Worm (Caenorhabditis elegans) whole organism, L2 larva: Measurements from ENCODE around the gene nlp-82.
A peak's percentile ranks its signal among the peaks of the same experiment; 100 is the strongest.

Source experiments
- C34F6.9 ChIP-seq: fragments of 150-350 bp; optimal IDR thresholded peaks from 2 replicates; lab custom pipeline; 2014; ENCODE audit warnings: missing biosample characterization, missing genetic modification characterization
- F13H6.1 ChIP-seq: sonication (generic microtip); optimal IDR thresholded peaks from 2 replicates; lab custom pipeline; 2016; ENCODE audit warnings: missing genetic modification characterization, missing compliant biosample characterization
- R02D3.7 ChIP-seq: fragments of 150-350 bp; optimal IDR thresholded peaks from 2 replicates; lab custom pipeline; 2014; ENCODE audit warnings: missing biosample characterization, missing genetic modification characterization
- Y55F3AM.14 ChIP-seq: fragments of 200-800 bp; sonication (Bioruptor generic); optimal IDR thresholded peaks from 2 replicates; lab custom pipeline; 2018; ENCODE audit warnings: mild to moderate bottlenecking, missing genetic modification characterization, missing compliant biosample characterization
- ZK546.5 ChIP-seq: sonication (generic microtip); optimal IDR thresholded peaks from 2 replicates; lab custom pipeline; 2017; ENCODE audit warnings: missing biosample characterization, missing genetic modification characterization
- alr-1 ChIP-seq: fragments of 150-350 bp; optimal IDR thresholded peaks from 2 replicates; lab custom pipeline; 2014; ENCODE audit warnings: missing biosample characterization, missing genetic modification characterization
- aly-2 ChIP-seq: fragments of 150-350 bp; optimal IDR thresholded peaks from 2 replicates; lab custom pipeline; 2014; ENCODE audit warnings: missing biosample characterization, missing genetic modification characterization
- ama-1 ChIP-seq: fragments of 150-350 bp; optimal IDR thresholded peaks from 2 replicates; lab custom pipeline; 2018; ENCODE audit warnings: inconsistent platforms
- blmp-1 ChIP-seq: sonication (generic microtip); optimal IDR thresholded peaks from 2 replicates; lab custom pipeline; 2017; ENCODE audit warnings: missing genetic modification characterization, mild to moderate bottlenecking, missing compliant biosample characterization, antibody characterized with exemption, moderate library complexity; ENCODE audit not compliant: insufficient read depth
- ceh-16 ChIP-seq: fragments of 150-350 bp; optimal IDR thresholded peaks from 2 replicates; lab custom pipeline; 2014; ENCODE audit warnings: missing biosample characterization, missing genetic modification characterization
- ceh-82 ChIP-seq: fragments of 150-350 bp; optimal IDR thresholded peaks from 2 replicates; lab custom pipeline; 2014; ENCODE audit warnings: missing biosample characterization, missing genetic modification characterization
- crh-2 ChIP-seq: sonication (generic microtip); optimal IDR thresholded peaks from 2 replicates; lab custom pipeline; 2017; ENCODE audit warnings: missing biosample characterization, missing genetic modification characterization
- dmd-4 ChIP-seq: sonication (generic microtip); optimal IDR thresholded peaks from 2 replicates; lab custom pipeline; 2017; ENCODE audit warnings: missing biosample characterization, missing genetic modification characterization
- egl-27 ChIP-seq: sonication (generic microtip); optimal IDR thresholded peaks from 3 replicates; lab custom pipeline; 2017; ENCODE audit warnings: missing biosample characterization, missing genetic modification reagents, missing genetic modification characterization
- elt-1 ChIP-seq: fragments of 150-350 bp; optimal IDR thresholded peaks from 2 replicates; lab custom pipeline; 2014; ENCODE audit warnings: missing biosample characterization, missing genetic modification characterization
- elt-3 ChIP-seq: sonication (generic microtip); optimal IDR thresholded peaks from 2 replicates; lab custom pipeline; 2017; ENCODE audit warnings: missing biosample characterization, missing genetic modification characterization
- fos-1 ChIP-seq: fragments of 150-350 bp; optimal IDR thresholded peaks from 2 replicates; lab custom pipeline; 2014; ENCODE audit warnings: missing biosample characterization, missing genetic modification characterization
- gmeb-1 ChIP-seq: fragments of 150-350 bp; optimal IDR thresholded peaks from 2 replicates; lab custom pipeline; 2014; ENCODE audit warnings: missing biosample characterization, missing genetic modification characterization
- lin-11 ChIP-seq: fragments of 150-350 bp; sonication (generic microtip); optimal IDR thresholded peaks from 2 replicates; lab custom pipeline; 2014; ENCODE audit warnings: missing biosample characterization, missing genetic modification characterization, inconsistent platforms, mixed read lengths
- lin-13 ChIP-seq: fragments of 150-350 bp; optimal IDR thresholded peaks from 2 replicates; lab custom pipeline; 2014; ENCODE audit warnings: missing biosample characterization, missing genetic modification reagents, missing genetic modification characterization
- lin-39 ChIP-seq: fragments of 150-350 bp; optimal IDR thresholded peaks from 2 replicates; lab custom pipeline; 2014; ENCODE audit warnings: missing biosample characterization, missing genetic modification reagents, missing genetic modification characterization
- lsy-2 ChIP-seq, 2 experiments: fragments of 150-350 bp in 1 of 2; sonication (generic microtip) in 1 of 2; optimal IDR thresholded peaks; 2 replicates each; lab custom pipeline; 2014 to 2017; ENCODE audit warnings: missing biosample characterization in 2 of 2, missing genetic modification characterization in 2 of 2
- mab-5 ChIP-seq: fragments of 150-350 bp; optimal IDR thresholded peaks from 2 replicates; lab custom pipeline; 2014; ENCODE audit warnings: missing biosample characterization, missing genetic modification characterization
- mbf-1 ChIP-seq: sonication (generic microtip); optimal IDR thresholded peaks from 2 replicates; lab custom pipeline; 2017; ENCODE audit warnings: missing biosample characterization, missing genetic modification characterization
- mdl-1 ChIP-seq, 2 experiments: fragments of 150-350 bp in 1 of 2; sonication (generic microtip) in 1 of 2; optimal IDR thresholded peaks; 2 replicates each; lab custom pipeline; 2017; ENCODE audit warnings: missing biosample characterization in 2 of 2, missing genetic modification characterization in 2 of 2
- nhr-10 ChIP-seq: sonication (generic microtip); optimal IDR thresholded peaks from 2 replicates; lab custom pipeline; 2017; ENCODE audit warnings: missing biosample characterization, missing genetic modification characterization
- nhr-11 ChIP-seq: fragments of 150-350 bp; optimal IDR thresholded peaks from 2 replicates; lab custom pipeline; 2014; ENCODE audit warnings: missing biosample characterization, missing genetic modification characterization
- nhr-12 ChIP-seq: fragments of 150-350 bp; optimal IDR thresholded peaks from 2 replicates; lab custom pipeline; 2014; ENCODE audit warnings: missing biosample characterization, missing genetic modification characterization
- nhr-129 ChIP-seq: fragments of 150-350 bp; optimal IDR thresholded peaks from 2 replicates; lab custom pipeline; 2014; ENCODE audit warnings: missing biosample characterization, missing genetic modification characterization
- nhr-21 ChIP-seq: fragments of 150-350 bp; optimal IDR thresholded peaks from 2 replicates; lab custom pipeline; 2014; ENCODE audit warnings: missing biosample characterization, missing genetic modification characterization
- nhr-23 ChIP-seq: fragments of 150-350 bp; optimal IDR thresholded peaks from 2 replicates; lab custom pipeline; 2014; ENCODE audit warnings: missing biosample characterization, missing genetic modification reagents, missing genetic modification characterization
- nhr-237 ChIP-seq: fragments of 150-350 bp; optimal IDR thresholded peaks from 2 replicates; lab custom pipeline; 2014; ENCODE audit warnings: missing biosample characterization, missing genetic modification characterization
- nhr-25 ChIP-seq: fragments of 150-350 bp; sonication (generic microtip); optimal IDR thresholded peaks from 3 replicates; lab custom pipeline; 2014; ENCODE audit warnings: missing biosample characterization, missing genetic modification characterization
- nhr-6 ChIP-seq: fragments of 150-350 bp; optimal IDR thresholded peaks from 2 replicates; lab custom pipeline; 2014; ENCODE audit warnings: missing biosample characterization, missing genetic modification characterization
- nhr-77 ChIP-seq: fragments of 150-350 bp; optimal IDR thresholded peaks from 2 replicates; lab custom pipeline; 2014; ENCODE audit warnings: missing biosample characterization, missing genetic modification characterization
- peb-1 ChIP-seq: fragments of 150-350 bp; optimal IDR thresholded peaks from 2 replicates; lab custom pipeline; 2014; ENCODE audit warnings: missing biosample characterization, missing genetic modification characterization
- sem-4 ChIP-seq: fragments of 150-350 bp; optimal IDR thresholded peaks from 2 replicates; lab custom pipeline; 2014; ENCODE audit warnings: missing biosample characterization, missing genetic modification reagents, missing genetic modification characterization
- skn-1 ChIP-seq: sonication (generic microtip); optimal IDR thresholded peaks from 2 replicates; lab custom pipeline; 2017; ENCODE audit warnings: missing biosample characterization, missing genetic modification characterization
- sma-3 ChIP-seq: sonication (generic microtip); optimal IDR thresholded peaks from 2 replicates; lab custom pipeline; 2016; ENCODE audit warnings: missing genetic modification reagents, missing genetic modification characterization, missing compliant biosample characterization
- sma-9 ChIP-seq, 2 experiments: fragments of 150-350 bp in 1 of 2; sonication (generic microtip) in 1 of 2; optimal IDR thresholded peaks; 2 replicates each; lab custom pipeline; 2014 to 2016; ENCODE audit warnings: missing genetic modification characterization in 2 of 2, mild to moderate bottlenecking in 1 of 2, missing biosample characterization in 1 of 2, missing compliant biosample characterization in 1 of 2, missing genetic modification reagents in 1 of 2, moderate library complexity in 1 of 2
- snpc-4 ChIP-seq: fragments of 150-350 bp; optimal IDR thresholded peaks from 2 replicates; lab custom pipeline; 2014; ENCODE audit warnings: missing biosample characterization, missing genetic modification characterization
- unc-39 ChIP-seq: fragments of 150-350 bp; optimal IDR thresholded peaks from 2 replicates; lab custom pipeline; 2014; ENCODE audit warnings: missing biosample characterization, missing genetic modification characterization
- unc-55 ChIP-seq: fragments of 150-350 bp; sonication (generic microtip); optimal IDR thresholded peaks from 3 replicates; lab custom pipeline; 2014; ENCODE audit warnings: missing biosample characterization, missing genetic modification reagents, missing genetic modification characterization
- unc-62 ChIP-seq: fragments of 150-350 bp; optimal IDR thresholded peaks from 2 replicates; lab custom pipeline; 2014; ENCODE audit warnings: missing biosample characterization, missing genetic modification reagents, missing genetic modification characterization
- zag-1 ChIP-seq: fragments of 150-350 bp; optimal IDR thresholded peaks from 2 replicates; lab custom pipeline; 2014; ENCODE audit warnings: missing biosample characterization, missing genetic modification characterization
- ztf-1 ChIP-seq: fragments of 200-800 bp; sonication (Bioruptor generic); conservative IDR thresholded peaks from 2 replicates; pipeline ENCODE4 v1.3.6; 2022; ENCODE audit warnings: missing genetic modification characterization, missing compliant biosample characterization
- ztf-11 ChIP-seq: sonication (generic microtip); optimal IDR thresholded peaks from 2 replicates; lab custom pipeline; 2017; ENCODE audit warnings: missing biosample characterization, missing genetic modification characterization
- ztf-4 ChIP-seq: fragments of 150-350 bp; optimal IDR thresholded peaks from 2 replicates; lab custom pipeline; 2014; ENCODE audit warnings: missing biosample characterization, missing genetic modification characterization

Gene nlp-82

ce11 chrII:9283668-9284357 is 29.7 kb upstream of the nlp-82 start (continued):
- TF ChIP-seq nhr-12: no peak

- TF ChIP-seq ztf-1: no peak
- peak; percentile 54 for TF ChIP-seq blmp-1 (tag; lab: Kevin White, UChicago)
- peak; percentile 67 for TF ChIP-seq mab-5
- peak; percentile 94 for TF ChIP-seq nhr-21 (tag; lab: Kevin White, UChicago)
- peak; percentile 97 for TF ChIP-seq C34F6.9 (tag; lab: Kevin White, UChicago)
- TF ChIP-seq sma-3 (GFP tag; lab: Kevin White, UChicago): peak; percentile 94
- TF ChIP-seq alr-1 (tag; lab: Kevin White, UChicago): no peak
- TF ChIP-seq skn-1 (tag; lab: Kevin White, UChicago): peak; percentile 75
- peak; percentile 93 for TF ChIP-seq unc-55 (GFP tag; lab: Kevin White, UChicago)
- TF ChIP-seq nhr-6: peak; percentile 90
- no peak for TF ChIP-seq nhr-23
- peak; percentile 76 for TF ChIP-seq Y55F3AM.14 (GFP tag; lab: Kevin White, UChicago)
- peak; percentile 78 for TF ChIP-seq snpc-4
- TF ChIP-seq lsy-2 (tag; optimal IDR thresholded peaks at IDR 0.05; lab: Kevin White, UChicago): peak; percentile 75 to 95
- TF ChIP-seq fos-1 (tag; lab: Kevin White, UChicago): peak; percentile 99
- peak; percentile 87 for TF ChIP-seq peb-1 (tag; lab: Kevin White, UChicago)
- TF ChIP-seq ama-1 (lab: Kevin White, UChicago): peak; percentile 86
- no peak for TF ChIP-seq unc-62
- TF ChIP-seq zag-1 (tag; lab: Kevin White, UChicago): peak; percentile 89
- peak; percentile 75 for TF ChIP-seq sem-4 (tag; lab: Kevin White, UChicago)
- peak; percentile 90 for TF ChIP-seq nhr-25
- TF ChIP-seq ztf-4 (tag; lab: Kevin White, UChicago): peak; percentile 82
- TF ChIP-seq elt-3 (tag; lab: Kevin White, UChicago): no peak
- no peak for TF ChIP-seq R02D3.7
- TF ChIP-seq ceh-16 (tag; lab: Kevin White, UChicago): peak; percentile 69
- TF ChIP-seq lin-11 (tag; lab: Kevin White, UChicago): peak; percentile 89
- no peak for TF ChIP-seq aly-2 (tag; lab: Kevin White, UChicago)
- peak; percentile 10 for TF ChIP-seq nhr-10 (tag; lab: Kevin White, UChicago)
- TF ChIP-seq mbf-1 (tag; lab: Kevin White, UChicago): no peak
- peak; percentile 61 for TF ChIP-seq nhr-77 (tag; lab: Kevin White, UChicago)
- TF ChIP-seq F13H6.1 (tag; lab: Kevin White, UChicago): peak; percentile 97
- TF ChIP-seq elt-1 (tag; lab: Kevin White, UChicago): peak; percentile 18
- no peak for TF ChIP-seq ceh-82 (tag; lab: Kevin White, UChicago)
- TF ChIP-seq lin-13 (GFP tag; lab: Kevin White, UChicago): peak; percentile 86
- TF ChIP-seq nhr-12: no peak
- no peak for TF ChIP-seq nhr-237 (tag; lab: Kevin White, UChicago)
- no peak for TF ChIP-seq nhr-11
- peak; percentile 91 for TF ChIP-seq egl-27 (tag; lab: Kevin White, UChicago)
- peak; percentile 98 for TF ChIP-seq nhr-129 (tag; lab: Kevin White, UChicago)
- peak; percentile 17 to 70 for TF ChIP-seq mdl-1 (tag; optimal IDR thresholded peaks at IDR 0.05; lab: Kevin White, UChicago)
- TF ChIP-seq ZK546.5: no peak
- TF ChIP-seq unc-39 (tag; lab: Kevin White, UChicago): no peak
- TF ChIP-seq lin-39 (tag; lab: Kevin White, UChicago): no peak
- peak; percentile 70 for TF ChIP-seq gmeb-1 (tag; lab: Kevin White, UChicago)
- TF ChIP-seq sma-9 (GFP tag; optimal IDR thresholded peaks at IDR 0.05; lab: Kevin White, UChicago): peak; percentile 96
- no peak for TF ChIP-seq sma-9 (tag; optimal IDR thresholded peaks at IDR 0.05; lab: Kevin White, UChicago)
- TF ChIP-seq ztf-11: no peak
- TF ChIP-seq dmd-4 (tag; lab: Kevin White, UChicago): no peak
- TF ChIP-seq crh-2 (tag; lab: Kevin White, UChicago): peak; percentile 95
- TF ChIP-seq, all 48 proteins: peak for 31
These were observed 28.7 kb upstream of the nlp-82 start for ce11 chrII:9282787-9283186.
